Worm (Caenorhabditis elegans) whole organism, midembryonic: ENCODE results near the gene fbxc-24.

Source experiments
- klf-2 ChIP-seq: fragments of 200-800 bp; sonication (Bioruptor generic); conservative IDR thresholded peaks from 2 replicates; pipeline ENCODE4 v1.3.6; 2022; ENCODE audit warnings: missing genetic modification reagents, missing genetic modification characterization, missing compliant biosample characterization
- med-1 ChIP-seq: sonication (generic microtip); optimal IDR thresholded peaks from 2 replicates; lab custom pipeline; 2017; ENCODE audit warnings: missing genetic modification characterization, mild to moderate bottlenecking, missing compliant biosample characterization, antibody characterized with exemption, missing genetic modification reagents; ENCODE audit not compliant: insufficient read depth
- ref-1 ChIP-seq: fragments of 200-800 bp; sonication (Bioruptor generic); conservative IDR thresholded peaks from 2 replicates; pipeline ENCODE4 v1.3.6; 2022; ENCODE audit warnings: missing genetic modification reagents, missing genetic modification characterization, missing compliant biosample characterization
- tab-1 ChIP-seq: fragments of 200-800 bp; sonication (Bioruptor generic); IDR thresholded peaks from 2 replicates; pipeline ENCODE4 v1.3.6; 2022; ENCODE audit warnings: missing genetic modification characterization, missing compliant biosample characterization
- ztf-23 ChIP-seq: fragments of 200-800 bp; sonication (Bioruptor generic); IDR thresholded peaks from 2 replicates; pipeline ENCODE4 v1.3.6; 2022; ENCODE audit warnings: missing genetic modification reagents, missing genetic modification characterization, missing compliant biosample characterization
- ztf-29 ChIP-seq: fragments of 200-800 bp; sonication (Bioruptor generic); IDR thresholded peaks from 2 replicates; pipeline ENCODE4 v1.3.6; 2022; ENCODE audit warnings: missing genetic modification reagents, missing genetic modification characterization, missing compliant biosample characterization

ce11 chrII:880666-881226 is 28.7 kb downstream of the fbxc-24 start:
- TF ChIP-seq ztf-23 (GFP tag; lab: Robert Waterston, UW) = no peak
- TF ChIP-seq tab-1 = no peak
- TF ChIP-seq ztf-29 (GFP tag; lab: Robert Waterston, UW) = no peak
- TF ChIP-seq klf-2 = no peak
- TF ChIP-seq med-1 (GFP tag; lab: Kevin White, UChicago) = no peak
- no peak for TF ChIP-seq ref-1 (GFP tag; lab: Robert Waterston, UW)
